Fruit fly (Drosophila melanogaster) whole organism, adult: Measurements from ENCODE around the gene Hem.

ENCODE experiments used
- CG12768 ChIP-seq: fragments of 200-800 bp; sonication (Bioruptor generic); optimal IDR thresholded peaks from 2 replicates; lab custom pipeline; 2017; ENCODE audit warnings: missing biosample characterization, missing genetic modification characterization, mild to moderate bottlenecking, moderate library complexity, missing genetic modification reagents
- CG14711 ChIP-seq: fragments of 200-800 bp; sonication (Bioruptor generic); optimal IDR thresholded peaks from 2 replicates; lab custom pipeline; 2018; ENCODE audit warnings: missing biosample characterization, mild to moderate bottlenecking, missing genetic modification characterization, moderate library complexity
- CG5204 ChIP-seq: fragments of 200-800 bp; sonication (Bioruptor generic); optimal IDR thresholded peaks from 2 replicates; lab custom pipeline; 2016; ENCODE audit warnings: missing biosample characterization, missing genetic modification characterization
- CG7045 ChIP-seq: fragments of 200-800 bp; sonication (Bioruptor generic); optimal IDR thresholded peaks from 2 replicates; lab custom pipeline; 2017; ENCODE audit warnings: missing biosample characterization, mild to moderate bottlenecking, missing genetic modification characterization
- CG7101 ChIP-seq: fragments of 200-800 bp; sonication (Bioruptor generic); optimal IDR thresholded peaks from 2 replicates; lab custom pipeline; 2018; ENCODE audit warnings: missing biosample characterization, mild to moderate bottlenecking, missing genetic modification characterization, moderate library complexity
- Clk ChIP-seq: fragments of 200-800 bp; sonication (Bioruptor generic); optimal IDR thresholded peaks from 2 replicates; lab custom pipeline; 2017; ENCODE audit warnings: missing biosample characterization, missing genetic modification characterization
- Crg-1 ChIP-seq: fragments of 200-800 bp; sonication (Bioruptor generic); optimal IDR thresholded peaks from 2 replicates; lab custom pipeline; 2016; ENCODE audit warnings: missing biosample characterization, missing genetic modification characterization
- bab1 ChIP-seq: fragments of 200-800 bp; sonication (Bioruptor generic); optimal IDR thresholded peaks from 3 replicates; lab custom pipeline; 2019; ENCODE audit warnings: missing biosample characterization, mild to moderate bottlenecking, missing genetic modification characterization, moderate library complexity
- cic ChIP-seq: fragments of 200-800 bp; sonication (Bioruptor generic); optimal IDR thresholded peaks from 2 replicates; lab custom pipeline; 2017; ENCODE audit warnings: missing biosample characterization, mild to moderate bottlenecking, missing genetic modification characterization, moderate library complexity
- cnc ChIP-seq, 2 experiments: fragments of >200 bp; optimal IDR thresholded peaks; 2 replicates each; lab custom pipeline; 2017
- kay ChIP-seq: fragments of 200-800 bp; sonication (Bioruptor generic); peaks from one replicate; lab custom pipeline; 2016; ENCODE audit warnings: missing biosample characterization, missing genetic modification characterization, borderline replicate concordance
- pad ChIP-seq: fragments of 200-800 bp; sonication (Bioruptor generic); optimal IDR thresholded peaks from 3 replicates; lab custom pipeline; 2017; ENCODE audit warnings: missing biosample characterization, missing genetic modification characterization, mild to moderate bottlenecking, moderate library complexity, missing genetic modification reagents
- tj ChIP-seq: fragments of 200-800 bp; sonication (Bioruptor generic); optimal IDR thresholded peaks from 3 replicates; lab custom pipeline; 2017; ENCODE audit warnings: missing biosample characterization, mild to moderate bottlenecking, missing genetic modification characterization, moderate library complexity
- toe ChIP-seq: fragments of 200-800 bp; sonication (Bioruptor generic); optimal IDR thresholded peaks from 2 replicates; lab custom pipeline; 2016; ENCODE audit warnings: missing biosample characterization, missing genetic modification characterization

DNA sequence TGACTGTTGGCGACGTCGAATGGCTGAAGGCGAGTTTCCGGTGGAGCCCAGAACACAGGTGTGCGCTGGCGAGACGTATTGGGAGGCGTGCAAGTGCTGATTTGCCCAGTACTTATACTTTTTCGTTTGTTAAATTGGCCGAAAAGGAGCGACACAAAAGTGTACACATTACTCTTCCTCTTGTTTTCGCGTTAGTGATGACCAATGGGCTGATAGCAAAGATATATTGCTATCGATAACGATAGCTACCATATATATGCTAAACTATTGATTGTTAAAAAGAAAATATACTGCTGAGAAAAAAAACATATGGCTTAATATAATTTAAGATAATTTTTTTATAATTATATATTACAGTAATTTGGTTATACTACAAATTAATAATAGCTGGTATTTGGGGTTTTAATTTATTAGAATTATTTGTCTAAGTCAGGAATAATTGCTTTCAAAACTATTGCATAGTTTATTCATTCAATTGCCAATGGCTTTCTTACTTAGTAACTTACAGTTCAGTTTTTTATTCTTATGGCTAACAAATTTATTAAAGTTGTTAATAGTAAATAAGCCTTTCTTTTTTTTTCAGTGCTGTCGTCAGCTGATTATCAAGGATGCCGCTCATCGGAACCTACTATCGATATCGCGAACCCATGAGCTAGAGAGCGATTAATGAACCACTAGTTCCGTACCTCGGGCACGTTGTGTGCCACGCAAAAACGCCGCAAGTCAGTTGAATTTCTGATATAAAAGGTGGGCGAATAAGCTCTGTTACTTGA lies at the start of gene Hem, which contains the start of gene IleRS:
- peak; percentile 72 for TF ChIP-seq CG5204 (GFP tag; lab: Kevin White, UChicago)
- peak; percentile 2 for TF ChIP-seq cic (GFP tag; lab: Kevin White, UChicago)
- TF ChIP-seq kay (GFP tag; lab: Kevin White, UChicago), result no peak
- peak; percentile 85 for TF ChIP-seq toe (GFP tag; lab: Kevin White, UChicago)
- peak; percentile 60 for TF ChIP-seq pad (GFP tag; lab: Kevin White, UChicago)
- peak; percentile 89 for TF ChIP-seq bab1
- peak; percentile 91 for TF ChIP-seq CG7045 (GFP tag; lab: Kevin White, UChicago)
- peak; percentile 70 for TF ChIP-seq tj (GFP tag; lab: Kevin White, UChicago)
- TF ChIP-seq CG12768 (GFP tag; lab: Kevin White, UChicago), result peak; percentile 84
- peak; percentile 86 for TF ChIP-seq CG7101
- TF ChIP-seq cnc (optimal IDR thresholded peaks at IDR 0.05; lab: Kevin White, UChicago), result no peak
- peak; percentile 83 for TF ChIP-seq CG14711 (tag; lab: Kevin White, UChicago)
- TF ChIP-seq Crg-1 (GFP tag; lab: Kevin White, UChicago), result peak; percentile 60
- TF ChIP-seq Clk (GFP tag; lab: Kevin White, UChicago), result peak; percentile 56
